Fruit fly (Drosophila melanogaster) whole organism: Measurements from ENCODE around the gene Grip84.

ENCODE experiments used
- CG8478 ChIP-seq: fragments of >200 bp; optimal IDR thresholded peaks from 2 replicates; lab custom pipeline; 2018; ENCODE audit warnings: inconsistent platforms
- Dll ChIP-seq: fragments of >200 bp; optimal IDR thresholded peaks from 2 replicates; lab custom pipeline; 2017
- EcR ChIP-seq, 2 experiments: fragments of >200 bp; optimal IDR thresholded peaks; 2 replicates each; lab custom pipeline; 2017; ENCODE audit warnings: missing biosample characterization in 2 of 2, missing genetic modification characterization in 2 of 2, missing genetic modification reagents in 2 of 2
- pan ChIP-seq: fragments of >200 bp; optimal IDR thresholded peaks from 2 replicates; lab custom pipeline; 2017
- psq ChIP-seq: fragments of >200 bp; optimal IDR thresholded peaks from 2 replicates; lab custom pipeline; 2017
- usp ChIP-seq: fragments of >200 bp; optimal IDR thresholded peaks from 2 replicates; lab custom pipeline; 2017; ENCODE audit warnings: missing biosample characterization, missing genetic modification characterization, mixed read lengths

The Grip84 gene

dm6 chrX:19565714-19566316, at the start of gene Grip84, which contains the start of gene car:
Gene Grip84, minus strand, starts transcription at chrX:19565764.
Gene car, plus strand, starts transcription at chrX:19566019.
- TF ChIP-seq Dll (lab: Kevin White, UChicago): no peak
- no peak for TF ChIP-seq psq (lab: Kevin White, UChicago)
- TF ChIP-seq CG8478 (lab: Kevin White, UChicago): no peak
- TF ChIP-seq EcR (GFP tag; optimal IDR thresholded peaks at IDR 0.05; lab: Kevin White, UChicago): no peak
- TF ChIP-seq pan: no peak
- TF ChIP-seq usp (GFP tag; lab: Kevin White, UChicago): no peak

DNA sequence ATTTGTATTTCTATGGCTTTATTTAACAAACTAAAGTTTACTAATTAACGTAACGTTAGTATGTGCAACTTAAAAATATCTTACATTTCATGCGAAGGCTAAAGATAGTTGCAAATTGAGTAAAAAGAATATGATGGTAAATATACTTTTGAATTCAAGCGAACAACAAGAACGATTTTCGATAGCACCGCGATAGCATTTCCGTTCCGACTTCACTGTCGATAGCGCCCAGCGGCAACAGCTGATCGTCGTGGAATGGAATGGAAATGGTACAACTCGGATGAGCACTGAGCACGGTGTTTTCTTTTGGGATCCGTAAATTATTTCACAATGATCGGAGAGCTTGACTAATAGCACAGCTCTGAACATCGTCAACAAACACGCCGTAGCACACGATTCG, 47.9 kb upstream of the Grip84 start:
- TF ChIP-seq pan: no peak
- no peak for TF ChIP-seq usp (GFP tag; lab: Kevin White, UChicago)
- TF ChIP-seq psq (lab: Kevin White, UChicago): no peak
- TF ChIP-seq EcR (GFP tag; optimal IDR thresholded peaks at IDR 0.05; lab: Kevin White, UChicago): no peak
- TF ChIP-seq Dll (lab: Kevin White, UChicago): no peak
- no peak for TF ChIP-seq CG8478 (lab: Kevin White, UChicago)

dm6 chrX:19611226-19611625, 45.7 kb upstream of the Grip84 start, which contains the start of the genes Shawn and Tyler:
Gene Shawn, plus strand, starts transcription at chrX:19611526.
Gene Tyler, plus strand, starts transcription at chrX:19611526.
- TF ChIP-seq Dll (lab: Kevin White, UChicago) (no peak), psq (lab: Kevin White, UChicago) (no peak), EcR (GFP tag; optimal IDR thresholded peaks at IDR 0.05; lab: Kevin White, UChicago) (no peak), usp (GFP tag; lab: Kevin White, UChicago) (no peak), CG8478 (lab: Kevin White, UChicago) (no peak), pan (no peak)

- TF ChIP-seq CG8478 (lab: Kevin White, UChicago) (no peak), EcR (GFP tag; optimal IDR thresholded peaks at IDR 0.05; lab: Kevin White, UChicago) (no peak), usp (GFP tag; lab: Kevin White, UChicago) (no peak), psq (lab: Kevin White, UChicago) (no peak), pan (no peak), Dll (lab: Kevin White, UChicago) (no peak)
These were observed 42.6 kb upstream of the Grip84 start for dm6 chrX:19608042-19608609.

- TF ChIP-seq psq (lab: Kevin White, UChicago) (no peak), usp (GFP tag; lab: Kevin White, UChicago) (no peak), EcR (GFP tag; optimal IDR thresholded peaks at IDR 0.05; lab: Kevin White, UChicago) (no peak), pan (no peak), CG8478 (lab: Kevin White, UChicago) (no peak), Dll (lab: Kevin White, UChicago) (no peak)
These were observed 41.4 kb upstream of the Grip84 start for dm6 chrX:19606971-19607370.

- TF ChIP-seq CG8478 (lab: Kevin White, UChicago) (no peak), psq (lab: Kevin White, UChicago) (no peak), Dll (lab: Kevin White, UChicago) (no peak), pan (no peak), usp (GFP tag; lab: Kevin White, UChicago) (no peak), EcR (GFP tag; optimal IDR thresholded peaks at IDR 0.05; lab: Kevin White, UChicago) (no peak)
These were observed 41.0 kb upstream of the Grip84 start for dm6 chrX:19606558-19606957.

DNA sequence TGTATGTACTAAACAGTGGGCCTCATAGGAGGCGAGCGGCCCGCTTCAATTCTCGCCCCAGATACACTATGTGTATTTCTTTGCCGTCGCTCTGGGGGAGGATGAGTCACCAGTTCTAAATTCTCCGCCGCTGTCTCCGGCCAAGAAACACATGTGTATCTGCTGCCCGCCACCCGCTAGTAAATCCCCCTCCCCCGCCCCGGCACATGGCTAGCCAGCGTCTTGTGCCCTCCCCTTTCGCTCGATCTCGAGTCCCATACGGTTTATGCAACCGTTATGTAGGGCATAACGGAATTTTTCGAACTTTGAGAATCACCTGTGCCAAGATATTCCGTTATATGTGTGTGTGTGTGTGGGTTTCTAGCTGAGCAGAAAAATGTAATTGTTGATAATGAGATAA, 40.4 kb upstream of the Grip84 start:
- TF ChIP-seq Dll (lab: Kevin White, UChicago) (no peak), EcR (GFP tag; optimal IDR thresholded peaks at IDR 0.05; lab: Kevin White, UChicago) (no peak), CG8478 (lab: Kevin White, UChicago) (no peak), pan (no peak), psq (lab: Kevin White, UChicago) (no peak), usp (GFP tag; lab: Kevin White, UChicago) (no peak)

DNA sequence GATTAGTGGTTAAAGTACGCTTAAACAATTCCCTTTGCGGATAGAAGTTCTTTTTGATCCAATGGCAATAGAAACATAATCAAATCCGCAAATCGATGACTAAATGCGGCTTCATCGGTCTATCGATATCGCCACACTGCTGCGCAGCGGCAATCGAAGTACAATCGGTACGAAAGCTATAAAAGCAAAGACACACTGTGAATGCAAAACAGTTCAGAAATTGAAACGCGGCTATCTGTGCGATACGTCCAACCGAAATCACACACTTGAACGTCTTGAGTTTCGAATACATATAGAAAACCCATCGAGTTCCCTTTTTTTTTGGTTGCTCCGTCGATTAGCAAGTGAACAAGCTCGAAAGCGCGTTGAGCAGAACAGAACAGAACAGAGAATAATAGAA, 39.4 kb upstream of the Grip84 start, which contains the start of gene CG14207:
CG14207 (plus strand) TSS at position 203 of the 400 bp plus-strand sequence.
- no peak for TF ChIP-seq usp (GFP tag; lab: Kevin White, UChicago)
- TF ChIP-seq pan: no peak
- no peak for TF ChIP-seq EcR (GFP tag; optimal IDR thresholded peaks at IDR 0.05; lab: Kevin White, UChicago)
- no peak for TF ChIP-seq psq (lab: Kevin White, UChicago)
- no peak for TF ChIP-seq Dll (lab: Kevin White, UChicago)
- no peak for TF ChIP-seq CG8478 (lab: Kevin White, UChicago)

DNA sequence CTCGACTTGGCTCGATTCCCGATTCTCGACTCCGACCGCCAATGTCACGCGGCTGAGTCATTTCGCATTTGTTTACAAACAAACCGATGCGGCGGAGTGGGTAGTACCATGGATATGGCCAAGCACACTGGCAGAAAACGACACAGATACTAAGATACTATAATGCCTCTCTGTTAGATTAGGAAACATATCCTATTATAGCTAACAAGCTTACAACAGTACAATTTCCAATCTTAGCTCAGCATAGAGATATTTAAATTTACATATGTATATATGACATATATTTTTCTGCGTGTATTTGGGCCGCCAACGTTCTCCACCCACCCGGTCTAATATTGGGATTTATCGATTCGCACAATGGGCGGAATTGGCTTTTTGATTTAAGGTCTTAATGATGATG, 38.4 kb upstream of the Grip84 start:
- TF ChIP-seq pan (no peak), Dll (lab: Kevin White, UChicago) (no peak), usp (GFP tag; lab: Kevin White, UChicago) (no peak), EcR (GFP tag; optimal IDR thresholded peaks at IDR 0.05; lab: Kevin White, UChicago) (no peak), CG8478 (lab: Kevin White, UChicago) (no peak), psq (lab: Kevin White, UChicago) (no peak)

DNA sequence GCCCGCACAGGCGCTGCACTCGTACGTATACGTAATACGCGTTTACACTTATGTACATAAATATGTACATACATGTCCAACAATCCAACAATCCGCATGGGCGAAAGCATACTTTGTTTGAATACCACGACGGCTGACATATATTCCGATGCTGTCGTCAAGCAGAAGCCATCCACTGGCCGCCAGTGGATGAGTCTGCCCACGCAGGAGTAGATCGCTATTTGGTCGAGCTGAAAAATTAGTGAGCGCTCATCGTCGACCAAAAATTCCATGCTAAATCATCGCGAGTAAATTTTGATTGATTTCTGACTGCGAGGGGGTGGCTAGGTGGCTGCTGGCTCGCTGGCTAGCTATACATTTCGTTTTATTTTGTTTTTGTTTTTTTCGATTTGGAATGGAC, 36.9 kb upstream of the Grip84 start:
- TF ChIP-seq psq (lab: Kevin White, UChicago) (no peak), EcR (GFP tag; optimal IDR thresholded peaks at IDR 0.05; lab: Kevin White, UChicago) (no peak)

DNA sequence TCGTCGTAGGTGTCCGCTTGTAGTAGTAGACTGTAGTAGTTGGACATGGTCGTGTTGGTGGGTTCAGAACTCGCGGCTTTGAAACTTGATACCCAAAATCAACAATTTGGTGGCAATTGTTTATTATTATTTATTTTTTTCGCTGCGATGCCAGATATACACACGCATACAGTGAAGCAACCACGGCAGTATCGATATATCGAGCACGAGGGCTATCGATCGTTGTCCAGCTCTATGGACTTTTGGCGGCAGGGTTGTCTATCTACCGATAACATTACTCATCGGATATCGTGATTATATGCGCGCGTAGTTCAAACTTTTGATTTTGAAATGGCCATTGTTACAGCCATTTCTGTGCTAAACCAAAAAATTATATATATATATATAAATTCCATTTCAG, 36.1 kb upstream of the Grip84 start, which contains the start of gene CG14220:
CG14220 (minus strand) TSS at position 208 of the 400 bp plus-strand sequence.
- TF ChIP-seq psq (lab: Kevin White, UChicago) (no peak), Dll (lab: Kevin White, UChicago) (no peak), usp (GFP tag; lab: Kevin White, UChicago) (no peak)

dm6 chrX:19598503-19598902, 32.9 kb upstream of the Grip84 start:
- TF ChIP-seq Dll (lab: Kevin White, UChicago): no peak
- TF ChIP-seq psq (lab: Kevin White, UChicago): no peak
- TF ChIP-seq EcR (GFP tag; optimal IDR thresholded peaks at IDR 0.05; lab: Kevin White, UChicago): no peak
- TF ChIP-seq usp (GFP tag; lab: Kevin White, UChicago): no peak
- TF ChIP-seq CG8478 (lab: Kevin White, UChicago): no peak
- no peak for TF ChIP-seq pan
